Fruit fly (Drosophila melanogaster) whole organism, prepupa: ENCODE measurements around the gene CG12009.

ENCODE experiments used
- CG11762 ChIP-seq: fragments of 200-800 bp; sonication (Bioruptor generic); optimal IDR thresholded peaks from 3 replicates; lab custom pipeline; 2016; ENCODE audit warnings: missing biosample characterization, missing genetic modification characterization; ENCODE audit not compliant: insufficient read depth
- CG7368 ChIP-seq: fragments of 200-800 bp; sonication (Bioruptor generic); optimal IDR thresholded peaks from 3 replicates; lab custom pipeline; 2016; ENCODE audit warnings: missing biosample characterization, missing genetic modification characterization
- Gug ChIP-seq: fragments of 200-800 bp; sonication (Bioruptor generic); IDR thresholded peaks from 2 replicates; pipeline ENCODE4 v1.3.6; 2022; ENCODE audit warnings: missing biosample characterization, missing genetic modification characterization
- Sox15 ChIP-seq: fragments of 200-800 bp; sonication (Bioruptor generic); optimal IDR thresholded peaks from 3 replicates; lab custom pipeline; 2016; ENCODE audit warnings: missing biosample characterization, missing genetic modification characterization
- fd85E ChIP-seq: fragments of 200-800 bp; sonication (Bioruptor generic); optimal IDR thresholded peaks from 3 replicates; lab custom pipeline; 2016; ENCODE audit warnings: missing biosample characterization, missing genetic modification characterization
- svp ChIP-seq: fragments of 200-800 bp; sonication (Bioruptor generic); peaks from one replicate; lab custom pipeline; 2016; ENCODE audit warnings: missing biosample characterization, missing genetic modification characterization

- TF ChIP-seq CG7368 (GFP tag; lab: Kevin White, UChicago) = peak; percentile 42
- no peak for TF ChIP-seq fd85E (GFP tag; lab: Kevin White, UChicago)
- TF ChIP-seq svp (GFP tag; lab: Kevin White, UChicago) = peak; percentile 84
- TF ChIP-seq CG11762 (GFP tag; lab: Kevin White, UChicago) = peak; percentile 14
- TF ChIP-seq Gug (GFP tag; lab: Robert Waterston, UW) = no peak
- no peak for TF ChIP-seq Sox15 (GFP tag; lab: Kevin White, UChicago)
Observed at dm6 chr3L:3300345-3300744, 9.1 kb downstream of the CG12009 start.
